Worm (Caenorhabditis elegans): ENCODE measurements around the gene C37C3.2.

The C37C3.2 gene

DNA sequence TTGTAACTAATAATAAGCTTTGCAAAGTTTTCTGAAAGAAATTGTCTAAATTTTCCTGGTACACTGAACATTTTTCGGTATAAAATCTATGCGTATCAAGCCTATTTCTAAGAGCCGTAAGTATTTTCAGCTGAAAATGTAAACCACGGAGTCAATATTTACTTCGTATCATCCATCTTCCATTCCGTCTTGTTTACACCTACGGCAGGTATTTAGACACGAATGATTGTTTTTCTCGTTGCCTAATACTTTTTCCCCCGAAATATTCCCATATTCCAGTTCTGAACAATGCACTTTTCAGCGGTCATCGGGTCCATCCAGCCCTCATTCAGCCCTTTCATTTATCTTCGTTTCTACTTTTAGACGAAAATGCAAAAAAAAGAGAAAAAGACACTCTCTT lies 8.1 kb upstream of the C37C3.2 start:
- peak; percentile 32 for TF ChIP-seq lin-39 (tag; optimal IDR thresholded peaks at IDR 0.05)
- TF ChIP-seq elt-1 (tag; optimal IDR thresholded peaks at IDR 0.05), result no peak
- no peak for TF ChIP-seq unc-62 (GFP tag; optimal IDR thresholded peaks at IDR 0.05)
- no peak for TF ChIP-seq fos-1 (tag; optimal IDR thresholded peaks at IDR 0.05)
- TF ChIP-seq daf-12 (tag; optimal IDR thresholded peaks at IDR 0.05), result no peak
- TF ChIP-seq ceh-9 (tag; optimal IDR thresholded peaks at IDR 0.05), result no peak
- no peak for TF ChIP-seq mdl-1 (tag; optimal IDR thresholded peaks at IDR 0.05)
- TF ChIP-seq egl-27 (tag; optimal IDR thresholded peaks at IDR 0.05), result no peak
- no peak for TF ChIP-seq tbx-2 (tag; optimal IDR thresholded peaks at IDR 0.05)
- TF ChIP-seq eor-1 (tag; optimal IDR thresholded peaks at IDR 0.05), result no peak
- peak; percentile 88 for TF ChIP-seq pha-4 (tag; optimal IDR thresholded peaks at IDR 0.05)
- TF ChIP-seq sea-2 (GFP tag; optimal IDR thresholded peaks at IDR 0.05), result no peak
- no peak for TF ChIP-seq nhr-25 (tag; optimal IDR thresholded peaks at IDR 0.05)
- TF ChIP-seq ceh-82 (tag; optimal IDR thresholded peaks at IDR 0.05), result no peak
- TF ChIP-seq ztf-11 (tag; optimal IDR thresholded peaks at IDR 0.05), result no peak
- TF ChIP-seq fkh-10 (GFP tag; optimal IDR thresholded peaks at IDR 0.05), result no peak
- TF ChIP-seq nhr-12 (tag; optimal IDR thresholded peaks at IDR 0.05), result no peak

DNA sequence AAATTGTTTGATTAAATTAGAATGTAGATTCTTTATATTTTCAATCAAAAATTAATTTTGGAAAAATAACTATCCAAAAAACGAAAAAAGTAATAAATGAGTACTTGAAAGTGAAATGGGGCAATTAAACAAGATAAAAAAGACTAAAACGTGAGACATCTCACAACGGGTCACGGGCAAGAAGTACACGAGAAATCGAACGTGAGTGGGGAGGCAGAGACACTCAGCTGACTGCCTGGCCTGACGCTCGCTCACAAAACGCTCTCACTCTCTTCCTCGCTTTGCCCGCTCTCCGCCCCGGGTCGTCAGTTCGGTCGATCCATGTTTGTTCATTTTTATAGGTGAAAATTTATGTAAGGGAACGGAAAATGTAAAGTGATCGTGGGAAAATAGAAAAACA lies 7.5 kb upstream of the C37C3.2 start:
- TF ChIP-seq pqm-1 (tag; optimal IDR thresholded peaks at IDR 0.05) (no peak), sea-2 (GFP tag; optimal IDR thresholded peaks at IDR 0.05) (no peak), nhr-11 (tag; optimal IDR thresholded peaks at IDR 0.05) (no peak), ceh-82 (tag; optimal IDR thresholded peaks at IDR 0.05) (no peak), fkh-10 (GFP tag; optimal IDR thresholded peaks at IDR 0.05) (no peak), hmg-11 (tag; optimal IDR thresholded peaks at IDR 0.05) (peak; percentile 38), lin-15B (tag; optimal IDR thresholded peaks at IDR 0.05) (no peak), elt-2 (tag; optimal IDR thresholded peaks at IDR 0.05) (peak; percentile 31), nhr-23 (tag; optimal IDR thresholded peaks at IDR 0.05) (peak; percentile 15), ama-1 (optimal IDR thresholded peaks at IDR 0.05) (peak; percentile 8), pha-4 (tag; optimal IDR thresholded peaks at IDR 0.05) (peak; percentile 45)

DNA sequence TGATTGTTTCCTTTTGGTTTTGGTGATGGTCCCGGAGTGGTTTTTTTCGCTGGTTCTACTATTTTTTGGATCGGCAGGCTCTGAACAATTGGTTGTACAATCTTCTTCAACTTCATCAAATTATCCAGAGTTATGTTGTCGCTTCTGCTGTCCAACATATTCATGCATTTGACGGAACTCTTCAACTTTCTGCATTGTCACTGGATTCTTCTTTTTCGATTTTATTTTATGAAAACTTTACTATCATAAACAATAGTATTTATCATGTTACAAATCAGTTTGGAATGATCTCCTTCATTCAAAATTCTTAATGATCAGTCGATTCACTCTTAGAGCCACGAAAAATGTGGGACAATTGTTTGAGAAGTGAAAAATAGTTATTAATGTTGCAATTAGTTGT lies 3.7 kb upstream of the C37C3.2 start:
- TF ChIP-seq fkh-2 (tag; optimal IDR thresholded peaks at IDR 0.05) (no peak), fos-1 (tag; optimal IDR thresholded peaks at IDR 0.05) (no peak), R02D3.7 (tag; optimal IDR thresholded peaks at IDR 0.05) (no peak), nhr-43 (tag; optimal IDR thresholded peaks at IDR 0.05; ENCODE audit: poor library complexity, severe bottlenecking) (no peak), unc-39 (tag; optimal IDR thresholded peaks at IDR 0.05) (no peak)

DNA sequence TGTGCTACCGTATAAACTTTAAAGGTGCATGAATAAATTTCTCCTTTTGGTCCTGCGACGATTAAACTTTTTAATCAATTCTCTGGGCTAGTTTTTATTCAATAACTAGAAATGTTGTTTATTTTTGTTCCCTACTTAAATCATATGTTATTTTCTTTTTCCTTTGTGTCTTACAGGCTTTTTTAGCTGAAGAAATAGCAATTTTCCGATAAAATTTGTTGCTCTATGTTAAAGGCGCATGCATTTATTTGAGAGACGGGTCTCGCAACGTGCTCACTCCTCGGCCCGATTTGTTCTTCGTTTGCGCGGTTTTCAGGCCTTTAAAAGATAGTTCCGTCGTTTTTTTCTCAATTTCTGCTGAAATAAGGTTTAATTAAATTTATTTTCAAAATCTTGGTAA lies 1.8 kb upstream of the C37C3.2 start:
- TF ChIP-seq sea-2 (GFP tag; optimal IDR thresholded peaks at IDR 0.05), result no peak
- TF ChIP-seq lin-15B (tag; optimal IDR thresholded peaks at IDR 0.05), result peak; percentile 14
- TF ChIP-seq lsy-12 (tag; optimal IDR thresholded peaks at IDR 0.05), result no peak
- peak; percentile 19 for TF ChIP-seq hmg-11 (tag; optimal IDR thresholded peaks at IDR 0.05)
- no peak for TF ChIP-seq mdl-1 (tag; optimal IDR thresholded peaks at IDR 0.05)
- no peak for TF ChIP-seq eor-1 (tag; optimal IDR thresholded peaks at IDR 0.05)
- peak; percentile 26 for TF ChIP-seq nfya-1 (tag; optimal IDR thresholded peaks at IDR 0.05; ENCODE audit: insufficient read depth)
- no peak for TF ChIP-seq ceh-82 (tag; optimal IDR thresholded peaks at IDR 0.05)
- TF ChIP-seq tbx-2 (tag; optimal IDR thresholded peaks at IDR 0.05), result no peak
- TF ChIP-seq elt-2 (tag; optimal IDR thresholded peaks at IDR 0.05), result no peak
- TF ChIP-seq nhr-67 (tag; optimal IDR thresholded peaks at IDR 0.05), result no peak
- TF ChIP-seq zag-1 (tag; optimal IDR thresholded peaks at IDR 0.05), result no peak
- no peak for TF ChIP-seq unc-62 (GFP tag; optimal IDR thresholded peaks at IDR 0.05)
- no peak for TF ChIP-seq nhr-76 (tag; optimal IDR thresholded peaks at IDR 0.05)
- peak; percentile 29 for TF ChIP-seq pha-4 (tag; optimal IDR thresholded peaks at IDR 0.05)
- no peak for TF ChIP-seq egl-5 (tag; optimal IDR thresholded peaks at IDR 0.05)
- TF ChIP-seq snpc-4 (tag; optimal IDR thresholded peaks at IDR 0.05), result peak; percentile 19
- no peak for TF ChIP-seq elt-1 (tag; optimal IDR thresholded peaks at IDR 0.05)
- no peak for TF ChIP-seq R02D3.7 (tag; optimal IDR thresholded peaks at IDR 0.05)

DNA sequence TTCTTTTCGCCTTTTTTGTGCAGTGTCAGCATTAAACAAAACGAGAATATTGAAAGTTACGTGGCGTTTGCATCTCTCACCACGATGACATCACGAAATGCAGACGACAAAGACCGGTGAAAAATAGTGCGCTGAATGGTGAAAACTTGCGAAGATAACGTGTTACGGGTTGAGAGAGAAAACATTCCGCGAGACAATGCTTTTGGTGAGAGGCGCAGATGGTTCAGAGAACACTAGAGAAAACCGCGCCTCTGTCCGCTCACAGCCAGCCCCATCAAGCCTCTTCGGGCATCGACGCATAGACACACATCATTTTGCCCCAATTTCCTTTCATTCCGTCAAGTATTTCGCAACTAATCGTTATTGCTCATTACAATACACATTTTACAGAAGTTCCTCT lies 1.1 kb upstream of the C37C3.2 start, which contains the start of the genes C37C3.9 and C37C3.18:
Gene C37C3.9 (minus strand): TSS at position 98 of the 400 bp plus-strand sequence.
Gene C37C3.18 (plus strand): TSS at position 391 of the 400 bp plus-strand sequence.
- TF ChIP-seq nfya-1 (tag; optimal IDR thresholded peaks at IDR 0.05; ENCODE audit: insufficient read depth) (peak; percentile 80), pqm-1 (tag; optimal IDR thresholded peaks at IDR 0.05) (peak; percentile 22), fkh-2 (tag; optimal IDR thresholded peaks at IDR 0.05) (no peak), nhr-237 (tag; optimal IDR thresholded peaks at IDR 0.05) (no peak), daf-12 (tag; optimal IDR thresholded peaks at IDR 0.05) (no peak), egl-27 (tag; optimal IDR thresholded peaks at IDR 0.05) (peak; percentile 51), hmg-11 (tag; optimal IDR thresholded peaks at IDR 0.05) (peak; percentile 87), nhr-25 (tag; optimal IDR thresholded peaks at IDR 0.05) (peak; percentile 74), nhr-76 (tag; optimal IDR thresholded peaks at IDR 0.05) (no peak), nhr-43 (tag; optimal IDR thresholded peaks at IDR 0.05; ENCODE audit: poor library complexity, severe bottlenecking) (peak; percentile 50), ceh-82 (tag; optimal IDR thresholded peaks at IDR 0.05) (peak; percentile 0), egl-5 (tag; optimal IDR thresholded peaks at IDR 0.05) (peak; percentile 57), nhr-23 (tag; optimal IDR thresholded peaks at IDR 0.05) (peak; percentile 75), ceh-9 (tag; optimal IDR thresholded peaks at IDR 0.05) (no peak), nhr-28 (tag; optimal IDR thresholded peaks at IDR 0.05) (no peak), fos-1 (tag; optimal IDR thresholded peaks at IDR 0.05) (no peak), ztf-11 (tag; optimal IDR thresholded peaks at IDR 0.05) (no peak), eor-1 (tag; optimal IDR thresholded peaks at IDR 0.05) (no peak), ZK546.5 (tag; optimal IDR thresholded peaks at IDR 0.05) (no peak), skn-1 (tag; optimal IDR thresholded peaks at IDR 0.05) (peak; percentile 93), pha-4 (tag; optimal IDR thresholded peaks at IDR 0.05) (peak; percentile 90), ceh-16 (tag; optimal IDR thresholded peaks at IDR 0.05) (no peak), mml-1 (tag; optimal IDR thresholded peaks at IDR 0.05) (no peak), mdl-1 (tag; optimal IDR thresholded peaks at IDR 0.05) (no peak), zag-1 (tag; optimal IDR thresholded peaks at IDR 0.05) (no peak), R02D3.7 (tag; optimal IDR thresholded peaks at IDR 0.05) (peak; percentile 22), ceh-28 (tag; optimal IDR thresholded peaks at IDR 0.05) (peak; percentile 71), unc-39 (tag; optimal IDR thresholded peaks at IDR 0.05) (no peak)

Data from whole organism, L3 larva.